Worm (Caenorhabditis elegans) whole organism, L2 larva: ENCODE data around the gene eef-1A.2.
A peak's percentile ranks its signal among the peaks of the same experiment; 100 is the strongest.

ENCODE experiments used
- C34F6.9 ChIP-seq: fragments of 150-350 bp; optimal IDR thresholded peaks from 2 replicates; lab custom pipeline; 2014; ENCODE audit warnings: missing biosample characterization, missing genetic modification characterization
- F13H6.1 ChIP-seq: sonication (generic microtip); optimal IDR thresholded peaks from 2 replicates; lab custom pipeline; 2016; ENCODE audit warnings: missing genetic modification characterization, missing compliant biosample characterization
- R02D3.7 ChIP-seq: fragments of 150-350 bp; optimal IDR thresholded peaks from 2 replicates; lab custom pipeline; 2014; ENCODE audit warnings: missing biosample characterization, missing genetic modification characterization
- Y55F3AM.14 ChIP-seq: fragments of 200-800 bp; sonication (Bioruptor generic); optimal IDR thresholded peaks from 2 replicates; lab custom pipeline; 2018; ENCODE audit warnings: mild to moderate bottlenecking, missing genetic modification characterization, missing compliant biosample characterization
- ZK546.5 ChIP-seq: sonication (generic microtip); optimal IDR thresholded peaks from 2 replicates; lab custom pipeline; 2017; ENCODE audit warnings: missing biosample characterization, missing genetic modification characterization
- alr-1 ChIP-seq: fragments of 150-350 bp; optimal IDR thresholded peaks from 2 replicates; lab custom pipeline; 2014; ENCODE audit warnings: missing biosample characterization, missing genetic modification characterization
- aly-2 ChIP-seq: fragments of 150-350 bp; optimal IDR thresholded peaks from 2 replicates; lab custom pipeline; 2014; ENCODE audit warnings: missing biosample characterization, missing genetic modification characterization
- ama-1 ChIP-seq: fragments of 150-350 bp; optimal IDR thresholded peaks from 2 replicates; lab custom pipeline; 2018; ENCODE audit warnings: inconsistent platforms
- blmp-1 ChIP-seq: sonication (generic microtip); optimal IDR thresholded peaks from 2 replicates; lab custom pipeline; 2017; ENCODE audit warnings: missing genetic modification characterization, mild to moderate bottlenecking, missing compliant biosample characterization, antibody characterized with exemption, moderate library complexity; ENCODE audit not compliant: insufficient read depth
- ceh-16 ChIP-seq: fragments of 150-350 bp; optimal IDR thresholded peaks from 2 replicates; lab custom pipeline; 2014; ENCODE audit warnings: missing biosample characterization, missing genetic modification characterization
- ceh-82 ChIP-seq: fragments of 150-350 bp; optimal IDR thresholded peaks from 2 replicates; lab custom pipeline; 2014; ENCODE audit warnings: missing biosample characterization, missing genetic modification characterization
- crh-2 ChIP-seq: sonication (generic microtip); optimal IDR thresholded peaks from 2 replicates; lab custom pipeline; 2017; ENCODE audit warnings: missing biosample characterization, missing genetic modification characterization
- dmd-4 ChIP-seq: sonication (generic microtip); optimal IDR thresholded peaks from 2 replicates; lab custom pipeline; 2017; ENCODE audit warnings: missing biosample characterization, missing genetic modification characterization
- egl-27 ChIP-seq: sonication (generic microtip); optimal IDR thresholded peaks from 3 replicates; lab custom pipeline; 2017; ENCODE audit warnings: missing biosample characterization, missing genetic modification reagents, missing genetic modification characterization
- elt-1 ChIP-seq: fragments of 150-350 bp; optimal IDR thresholded peaks from 2 replicates; lab custom pipeline; 2014; ENCODE audit warnings: missing biosample characterization, missing genetic modification characterization
- elt-3 ChIP-seq: sonication (generic microtip); optimal IDR thresholded peaks from 2 replicates; lab custom pipeline; 2017; ENCODE audit warnings: missing biosample characterization, missing genetic modification characterization
- fos-1 ChIP-seq: fragments of 150-350 bp; optimal IDR thresholded peaks from 2 replicates; lab custom pipeline; 2014; ENCODE audit warnings: missing biosample characterization, missing genetic modification characterization
- gmeb-1 ChIP-seq: fragments of 150-350 bp; optimal IDR thresholded peaks from 2 replicates; lab custom pipeline; 2014; ENCODE audit warnings: missing biosample characterization, missing genetic modification characterization
- lin-11 ChIP-seq: fragments of 150-350 bp; sonication (generic microtip); optimal IDR thresholded peaks from 2 replicates; lab custom pipeline; 2014; ENCODE audit warnings: missing biosample characterization, missing genetic modification characterization, inconsistent platforms, mixed read lengths
- lin-13 ChIP-seq: fragments of 150-350 bp; optimal IDR thresholded peaks from 2 replicates; lab custom pipeline; 2014; ENCODE audit warnings: missing biosample characterization, missing genetic modification reagents, missing genetic modification characterization
- lin-39 ChIP-seq: fragments of 150-350 bp; optimal IDR thresholded peaks from 2 replicates; lab custom pipeline; 2014; ENCODE audit warnings: missing biosample characterization, missing genetic modification reagents, missing genetic modification characterization
- lsy-2 ChIP-seq, 2 experiments: fragments of 150-350 bp in 1 of 2; sonication (generic microtip) in 1 of 2; optimal IDR thresholded peaks; 2 replicates each; lab custom pipeline; 2014 to 2017; ENCODE audit warnings: missing biosample characterization in 2 of 2, missing genetic modification characterization in 2 of 2
- mab-5 ChIP-seq: fragments of 150-350 bp; optimal IDR thresholded peaks from 2 replicates; lab custom pipeline; 2014; ENCODE audit warnings: missing biosample characterization, missing genetic modification characterization
- mbf-1 ChIP-seq: sonication (generic microtip); optimal IDR thresholded peaks from 2 replicates; lab custom pipeline; 2017; ENCODE audit warnings: missing biosample characterization, missing genetic modification characterization
- mdl-1 ChIP-seq, 2 experiments: fragments of 150-350 bp in 1 of 2; sonication (generic microtip) in 1 of 2; optimal IDR thresholded peaks; 2 replicates each; lab custom pipeline; 2017; ENCODE audit warnings: missing biosample characterization in 2 of 2, missing genetic modification characterization in 2 of 2
- nhr-10 ChIP-seq: sonication (generic microtip); optimal IDR thresholded peaks from 2 replicates; lab custom pipeline; 2017; ENCODE audit warnings: missing biosample characterization, missing genetic modification characterization
- nhr-11 ChIP-seq: fragments of 150-350 bp; optimal IDR thresholded peaks from 2 replicates; lab custom pipeline; 2014; ENCODE audit warnings: missing biosample characterization, missing genetic modification characterization
- nhr-12 ChIP-seq: fragments of 150-350 bp; optimal IDR thresholded peaks from 2 replicates; lab custom pipeline; 2014; ENCODE audit warnings: missing biosample characterization, missing genetic modification characterization
- nhr-129 ChIP-seq: fragments of 150-350 bp; optimal IDR thresholded peaks from 2 replicates; lab custom pipeline; 2014; ENCODE audit warnings: missing biosample characterization, missing genetic modification characterization
- nhr-21 ChIP-seq: fragments of 150-350 bp; optimal IDR thresholded peaks from 2 replicates; lab custom pipeline; 2014; ENCODE audit warnings: missing biosample characterization, missing genetic modification characterization
- nhr-23 ChIP-seq: fragments of 150-350 bp; optimal IDR thresholded peaks from 2 replicates; lab custom pipeline; 2014; ENCODE audit warnings: missing biosample characterization, missing genetic modification reagents, missing genetic modification characterization
- nhr-237 ChIP-seq: fragments of 150-350 bp; optimal IDR thresholded peaks from 2 replicates; lab custom pipeline; 2014; ENCODE audit warnings: missing biosample characterization, missing genetic modification characterization
- nhr-25 ChIP-seq: fragments of 150-350 bp; sonication (generic microtip); optimal IDR thresholded peaks from 3 replicates; lab custom pipeline; 2014; ENCODE audit warnings: missing biosample characterization, missing genetic modification characterization
- nhr-6 ChIP-seq: fragments of 150-350 bp; optimal IDR thresholded peaks from 2 replicates; lab custom pipeline; 2014; ENCODE audit warnings: missing biosample characterization, missing genetic modification characterization
- nhr-77 ChIP-seq: fragments of 150-350 bp; optimal IDR thresholded peaks from 2 replicates; lab custom pipeline; 2014; ENCODE audit warnings: missing biosample characterization, missing genetic modification characterization
- peb-1 ChIP-seq: fragments of 150-350 bp; optimal IDR thresholded peaks from 2 replicates; lab custom pipeline; 2014; ENCODE audit warnings: missing biosample characterization, missing genetic modification characterization
- sem-4 ChIP-seq: fragments of 150-350 bp; optimal IDR thresholded peaks from 2 replicates; lab custom pipeline; 2014; ENCODE audit warnings: missing biosample characterization, missing genetic modification reagents, missing genetic modification characterization
- skn-1 ChIP-seq: sonication (generic microtip); optimal IDR thresholded peaks from 2 replicates; lab custom pipeline; 2017; ENCODE audit warnings: missing biosample characterization, missing genetic modification characterization
- sma-3 ChIP-seq: sonication (generic microtip); optimal IDR thresholded peaks from 2 replicates; lab custom pipeline; 2016; ENCODE audit warnings: missing genetic modification reagents, missing genetic modification characterization, missing compliant biosample characterization
- sma-9 ChIP-seq, 2 experiments: fragments of 150-350 bp in 1 of 2; sonication (generic microtip) in 1 of 2; optimal IDR thresholded peaks; 2 replicates each; lab custom pipeline; 2014 to 2016; ENCODE audit warnings: missing genetic modification characterization in 2 of 2, mild to moderate bottlenecking in 1 of 2, missing biosample characterization in 1 of 2, missing compliant biosample characterization in 1 of 2, missing genetic modification reagents in 1 of 2, moderate library complexity in 1 of 2
- snpc-4 ChIP-seq: fragments of 150-350 bp; optimal IDR thresholded peaks from 2 replicates; lab custom pipeline; 2014; ENCODE audit warnings: missing biosample characterization, missing genetic modification characterization
- unc-39 ChIP-seq: fragments of 150-350 bp; optimal IDR thresholded peaks from 2 replicates; lab custom pipeline; 2014; ENCODE audit warnings: missing biosample characterization, missing genetic modification characterization
- unc-55 ChIP-seq: fragments of 150-350 bp; sonication (generic microtip); optimal IDR thresholded peaks from 3 replicates; lab custom pipeline; 2014; ENCODE audit warnings: missing biosample characterization, missing genetic modification reagents, missing genetic modification characterization
- unc-62 ChIP-seq: fragments of 150-350 bp; optimal IDR thresholded peaks from 2 replicates; lab custom pipeline; 2014; ENCODE audit warnings: missing biosample characterization, missing genetic modification reagents, missing genetic modification characterization
- zag-1 ChIP-seq: fragments of 150-350 bp; optimal IDR thresholded peaks from 2 replicates; lab custom pipeline; 2014; ENCODE audit warnings: missing biosample characterization, missing genetic modification characterization
- ztf-1 ChIP-seq: fragments of 200-800 bp; sonication (Bioruptor generic); conservative IDR thresholded peaks from 2 replicates; pipeline ENCODE4 v1.3.6; 2022; ENCODE audit warnings: missing genetic modification characterization, missing compliant biosample characterization
- ztf-11 ChIP-seq: sonication (generic microtip); optimal IDR thresholded peaks from 2 replicates; lab custom pipeline; 2017; ENCODE audit warnings: missing biosample characterization, missing genetic modification characterization
- ztf-4 ChIP-seq: fragments of 150-350 bp; optimal IDR thresholded peaks from 2 replicates; lab custom pipeline; 2014; ENCODE audit warnings: missing biosample characterization, missing genetic modification characterization

eef-1A.2 gene

DNA sequence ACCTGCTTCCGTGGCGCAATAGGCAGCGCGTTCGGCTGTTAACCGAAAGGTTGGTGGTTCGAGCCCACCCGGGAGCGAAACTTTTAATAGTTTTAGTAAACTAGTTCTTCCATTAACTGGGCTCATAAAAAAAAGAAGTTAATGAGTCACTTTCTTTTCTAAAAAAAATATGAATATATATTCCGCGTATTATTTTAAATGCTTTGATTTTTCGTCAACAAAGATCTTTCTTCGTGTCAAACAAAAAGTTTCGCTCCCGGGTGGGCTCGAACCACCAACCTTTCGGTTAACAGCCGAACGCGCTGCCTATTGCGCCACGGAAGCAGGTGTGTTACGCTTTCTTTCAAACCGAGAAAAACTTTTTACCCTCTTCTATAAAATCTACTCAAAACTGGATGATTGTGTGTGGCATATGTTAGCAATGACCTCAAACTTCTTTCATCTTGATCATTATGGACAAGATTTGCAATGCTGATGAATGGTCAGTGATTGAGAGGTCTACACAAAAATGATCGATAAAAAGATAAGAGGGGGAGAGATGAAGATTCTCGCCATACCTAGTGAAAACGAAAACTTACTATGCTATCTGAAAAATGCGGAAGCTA is 49.6 kb upstream of the eef-1A.2 start:
- TF ChIP-seq nhr-11 (tag; lab: Kevin White, UChicago), result no peak
- TF ChIP-seq mdl-1 (tag; optimal IDR thresholded peaks at IDR 0.05; lab: Kevin White, UChicago), result no peak
- TF ChIP-seq blmp-1 (tag; lab: Kevin White, UChicago), result peak; percentile 65
- TF ChIP-seq dmd-4 (tag; lab: Kevin White, UChicago), result no peak
- TF ChIP-seq lin-13 (GFP tag; lab: Kevin White, UChicago), result no peak
- TF ChIP-seq sma-9 (GFP tag; optimal IDR thresholded peaks at IDR 0.05; lab: Kevin White, UChicago), result peak; percentile 81
- TF ChIP-seq sma-9 (tag; optimal IDR thresholded peaks at IDR 0.05; lab: Kevin White, UChicago), result no peak
- TF ChIP-seq sma-3 (GFP tag; lab: Kevin White, UChicago), result peak; percentile 58
- TF ChIP-seq F13H6.1 (tag; lab: Kevin White, UChicago), result peak; percentile 13
- peak; percentile 43 for TF ChIP-seq crh-2 (tag; lab: Kevin White, UChicago)
- TF ChIP-seq nhr-237 (tag; lab: Kevin White, UChicago), result no peak
- no peak for TF ChIP-seq zag-1 (tag; lab: Kevin White, UChicago)
- peak; percentile 72 for TF ChIP-seq nhr-25 (tag; lab: Kevin White, UChicago)
- TF ChIP-seq lin-11 (tag; lab: Kevin White, UChicago), result no peak
- peak; percentile 41 for TF ChIP-seq egl-27 (tag; lab: Kevin White, UChicago)
- TF ChIP-seq ztf-4 (tag; lab: Kevin White, UChicago), result no peak
- TF ChIP-seq unc-55 (GFP tag; lab: Kevin White, UChicago), result no peak
- TF ChIP-seq nhr-10 (tag; lab: Kevin White, UChicago), result no peak
- peak; percentile 47 for TF ChIP-seq nhr-21
- no peak for TF ChIP-seq unc-39
- peak; percentile 31 for TF ChIP-seq nhr-129 (tag; lab: Kevin White, UChicago)
- TF ChIP-seq ztf-1 (GFP tag; lab: Robert Waterston, UW), result no peak
- peak; percentile 20 for TF ChIP-seq fos-1 (tag; lab: Kevin White, UChicago)
- no peak for TF ChIP-seq peb-1 (tag; lab: Kevin White, UChicago)
- TF ChIP-seq alr-1 (tag; lab: Kevin White, UChicago), result no peak
- no peak for TF ChIP-seq snpc-4 (tag; lab: Kevin White, UChicago)
- no peak for TF ChIP-seq Y55F3AM.14 (GFP tag; lab: Kevin White, UChicago)
- TF ChIP-seq elt-1, result peak; percentile 88
- no peak for TF ChIP-seq nhr-77 (tag; lab: Kevin White, UChicago)
- TF ChIP-seq gmeb-1 (tag; lab: Kevin White, UChicago), result peak; percentile 24
- no peak for TF ChIP-seq ZK546.5 (tag; lab: Kevin White, UChicago)
- TF ChIP-seq ama-1 (lab: Kevin White, UChicago), result no peak
- no peak for TF ChIP-seq aly-2 (tag; lab: Kevin White, UChicago)
- no peak for TF ChIP-seq mbf-1 (tag; lab: Kevin White, UChicago)
- TF ChIP-seq lin-39 (tag; lab: Kevin White, UChicago), result no peak
- no peak for TF ChIP-seq nhr-6 (tag; lab: Kevin White, UChicago)
- TF ChIP-seq R02D3.7 (tag; lab: Kevin White, UChicago), result no peak
- no peak for TF ChIP-seq ztf-11 (tag; lab: Kevin White, UChicago)
- no peak for TF ChIP-seq skn-1 (tag; lab: Kevin White, UChicago)
- TF ChIP-seq elt-3 (tag; lab: Kevin White, UChicago), result no peak
- peak; percentile 4 for TF ChIP-seq C34F6.9 (tag; lab: Kevin White, UChicago)
- no peak for TF ChIP-seq unc-62 (GFP tag; lab: Kevin White, UChicago)
- no peak for TF ChIP-seq nhr-23 (tag; lab: Kevin White, UChicago)
- TF ChIP-seq ceh-82, result no peak
- peak in 1 of 2 experiments; percentile 21 for TF ChIP-seq lsy-2 (tag; optimal IDR thresholded peaks at IDR 0.05; lab: Kevin White, UChicago)
- no peak for TF ChIP-seq nhr-12
- no peak for TF ChIP-seq mab-5
- no peak for TF ChIP-seq sem-4 (tag; lab: Kevin White, UChicago)
- TF ChIP-seq ceh-16 (tag; lab: Kevin White, UChicago), result no peak
